Worm (Caenorhabditis elegans) whole organism, L4 larva: ENCODE results near the gene Y39A1A.10.

ENCODE experiments used
- D1046.2 ChIP-seq: fragments of 200-800 bp; sonication (Bioruptor generic); IDR thresholded peaks from 2 replicates; pipeline ENCODE4 v1.3.6; 2022; ENCODE audit warnings: missing genetic modification characterization, missing compliant biosample characterization
- F37D6.2 ChIP-seq: sonication (generic microtip); optimal IDR thresholded peaks from 2 replicates; lab custom pipeline; 2016; ENCODE audit warnings: mild to moderate bottlenecking, missing genetic modification characterization, missing compliant biosample characterization
- R02D3.7 ChIP-seq: fragments of 150-350 bp; sonication (generic microtip); optimal IDR thresholded peaks from 3 replicates; lab custom pipeline; 2014; ENCODE audit warnings: missing biosample characterization, missing genetic modification characterization
- T26A8.4 ChIP-seq: fragments of 200-800 bp; sonication (Bioruptor generic); IDR thresholded peaks from 2 replicates; pipeline ENCODE4 v1.3.6; 2022; ENCODE audit warnings: missing genetic modification characterization, missing compliant biosample characterization
- Y105C5A.15 ChIP-seq: fragments of 200-800 bp; sonication (Bioruptor generic); IDR thresholded peaks from 2 replicates; pipeline ENCODE4 v1.3.6; 2022; ENCODE audit warnings: missing genetic modification characterization, missing compliant biosample characterization
- Y48G9A.11 ChIP-seq: fragments of 200-800 bp; sonication (Bioruptor generic); IDR thresholded peaks from 2 replicates; pipeline ENCODE4 v1.3.6; 2022; ENCODE audit warnings: missing genetic modification reagents, missing genetic modification characterization, missing compliant biosample characterization
- Y75B8A.6 ChIP-seq: fragments of 200-800 bp; sonication (Bioruptor generic); IDR thresholded peaks from 2 replicates; pipeline ENCODE4 v1.3.6; 2022; ENCODE audit warnings: missing genetic modification reagents, missing genetic modification characterization, missing compliant biosample characterization
- ZK337.2 ChIP-seq: fragments of 200-800 bp; sonication (Bioruptor generic); IDR thresholded peaks from 2 replicates; pipeline ENCODE4 v1.3.6; 2022; ENCODE audit warnings: missing genetic modification reagents, missing genetic modification characterization, missing compliant biosample characterization
- aha-1 ChIP-seq: fragments of 150-350 bp; peaks from one replicate; lab custom pipeline; 2014; ENCODE audit warnings: missing biosample characterization, missing genetic modification characterization
- ama-1 ChIP-seq: fragments of 150-350 bp; optimal IDR thresholded peaks from 2 replicates; lab custom pipeline; 2014; ENCODE audit warnings: inconsistent platforms, mixed read lengths
- ceh-28 ChIP-seq: fragments of 150-350 bp; optimal IDR thresholded peaks from 2 replicates; lab custom pipeline; 2014; ENCODE audit warnings: missing biosample characterization, missing genetic modification reagents, missing genetic modification characterization
- ceh-32 ChIP-seq: sonication (generic microtip); optimal IDR thresholded peaks from 2 replicates; lab custom pipeline; 2016; ENCODE audit warnings: mild to moderate bottlenecking, missing genetic modification characterization, missing compliant biosample characterization; ENCODE audit not compliant: poor library complexity
- ceh-44 ChIP-seq: fragments of 200-800 bp; sonication (Bioruptor generic); IDR thresholded peaks from 2 replicates; pipeline ENCODE4 v1.3.6; 2022; ENCODE audit warnings: missing genetic modification reagents, missing genetic modification characterization, missing compliant biosample characterization
- cey-2 ChIP-seq: sonication (generic microtip); optimal IDR thresholded peaks from 3 replicates; lab custom pipeline; 2017; ENCODE audit warnings: missing genetic modification characterization, mild to moderate bottlenecking, missing compliant biosample characterization, antibody characterized with exemption, borderline replicate concordance; ENCODE audit not compliant: insufficient read depth
- ctbp-1 ChIP-seq: fragments of 200-800 bp; sonication (Bioruptor generic); IDR thresholded peaks from 2 replicates; pipeline ENCODE4 v1.3.6; 2022; ENCODE audit warnings: missing genetic modification reagents, missing genetic modification characterization, missing compliant biosample characterization
- daf-16 ChIP-seq, 3 experiments: sonication (generic microtip); optimal IDR thresholded peaks; 2 replicates each; lab custom pipeline; 2016 to 2017; ENCODE audit warnings: missing genetic modification characterization in 3 of 3, missing genetic modification reagents in 3 of 3, mild to moderate bottlenecking in 2 of 3, missing compliant biosample characterization in 2 of 3, missing biosample characterization in 1 of 3, moderate library complexity in 1 of 3
- dmd-6 ChIP-seq: fragments of 200-800 bp; sonication (Bioruptor generic); IDR thresholded peaks from 2 replicates; pipeline ENCODE4 v1.3.6; 2022; ENCODE audit warnings: missing genetic modification reagents, missing genetic modification characterization, missing compliant biosample characterization
- egl-27 ChIP-seq: sonication (generic microtip); optimal IDR thresholded peaks from 3 replicates; lab custom pipeline; 2017; ENCODE audit warnings: missing biosample characterization, missing genetic modification reagents, missing genetic modification characterization
- egl-43 ChIP-seq: fragments of 200-800 bp; sonication (Bioruptor generic); IDR thresholded peaks from 2 replicates; pipeline ENCODE4 v1.3.6; 2022; ENCODE audit warnings: missing genetic modification reagents, missing genetic modification characterization, missing compliant biosample characterization
- gei-8 ChIP-seq: fragments of 200-800 bp; sonication (Bioruptor generic); optimal IDR thresholded peaks from 2 replicates; lab custom pipeline; 2018; ENCODE audit warnings: mild to moderate bottlenecking, missing genetic modification characterization, missing compliant biosample characterization
- hif-1 ChIP-seq, 2 experiments: sonication (generic microtip); optimal IDR thresholded peaks; 2 replicates each; lab custom pipeline; 2016 to 2017; ENCODE audit warnings: missing compliant biosample characterization in 2 of 2, missing genetic modification characterization in 2 of 2, missing genetic modification reagents in 2 of 2, missing genotype in 2 of 2, mild to moderate bottlenecking in 1 of 2
- hlh-11 ChIP-seq: fragments of 200-800 bp; sonication (Bioruptor generic); optimal IDR thresholded peaks from 2 replicates; lab custom pipeline; 2018; ENCODE audit warnings: mild to moderate bottlenecking, missing genetic modification characterization, missing compliant biosample characterization
- hlh-30 ChIP-seq: sonication (generic microtip); optimal IDR thresholded peaks from 2 replicates; lab custom pipeline; 2017; ENCODE audit warnings: antibody characterized with exemption, mild to moderate bottlenecking, missing genetic modification characterization, missing compliant biosample characterization; ENCODE audit not compliant: insufficient read depth
- hmg-1.1 ChIP-seq: fragments of 200-800 bp; sonication (Bioruptor generic); IDR thresholded peaks from 2 replicates; pipeline ENCODE4 v1.3.6; 2022; ENCODE audit warnings: missing genetic modification reagents, missing genetic modification characterization, missing compliant biosample characterization
- lin-1 ChIP-seq: fragments of 200-800 bp; sonication (Bioruptor generic); IDR thresholded peaks from 2 replicates; pipeline ENCODE4 v1.3.6; 2022; ENCODE audit warnings: missing genetic modification reagents, missing genetic modification characterization, missing compliant biosample characterization
- lin-15B ChIP-seq: fragments of 150-350 bp; sonication (generic microtip); optimal IDR thresholded peaks from 3 replicates; lab custom pipeline; 2014; ENCODE audit warnings: missing biosample characterization, missing genetic modification characterization
- lin-39 ChIP-seq: fragments of 150-350 bp; optimal IDR thresholded peaks from 2 replicates; lab custom pipeline; 2014; ENCODE audit warnings: missing biosample characterization, missing genetic modification reagents, missing genetic modification characterization
- lsy-2 ChIP-seq, 2 experiments: fragments of 150-350 bp in 1 of 2; sonication (generic microtip) in 1 of 2; optimal IDR thresholded peaks; 2 replicates each; lab custom pipeline; 2014 to 2017; ENCODE audit warnings: missing biosample characterization in 2 of 2, missing genetic modification characterization in 2 of 2
- madf-5 ChIP-seq, 2 experiments: fragments of 200-800 bp; sonication (Bioruptor generic); IDR thresholded peaks; 2 replicates each; pipeline ENCODE4 v1.3.6; 2022; ENCODE audit warnings: missing compliant biosample characterization in 2 of 2, missing genetic modification characterization in 2 of 2
- mdl-1 ChIP-seq, 2 experiments: fragments of 150-350 bp in 1 of 2; sonication (generic microtip) in 1 of 2; optimal IDR thresholded peaks; 2 replicates each; lab custom pipeline; 2014 to 2017; ENCODE audit warnings: missing biosample characterization in 2 of 2, missing genetic modification characterization in 2 of 2
- mdt-29 ChIP-seq: fragments of 200-800 bp; sonication (Bioruptor generic); IDR thresholded peaks from 2 replicates; pipeline ENCODE4 v1.3.6; 2022; ENCODE audit warnings: missing genetic modification reagents, missing genetic modification characterization, missing compliant biosample characterization
- mep-1 ChIP-seq: fragments of 150-350 bp; sonication (generic microtip); optimal IDR thresholded peaks from 3 replicates; lab custom pipeline; 2014; ENCODE audit warnings: missing biosample characterization, missing genetic modification characterization
- mes-2 ChIP-seq: sonication (generic microtip); optimal IDR thresholded peaks from 2 replicates; lab custom pipeline; 2016; ENCODE audit warnings: missing genotype, mild to moderate bottlenecking, missing genetic modification characterization, missing compliant biosample characterization; ENCODE audit not compliant: poor library complexity, severe bottlenecking
- mxl-2 ChIP-seq: fragments of 200-800 bp; sonication (Bioruptor generic); conservative IDR thresholded peaks from 2 replicates; pipeline ENCODE4 v1.3.6; 2022; ENCODE audit warnings: missing genetic modification reagents, missing genetic modification characterization, missing compliant biosample characterization
- mxl-3 ChIP-seq: fragments of 200-800 bp; sonication (Bioruptor generic); optimal IDR thresholded peaks from 2 replicates; lab custom pipeline; 2018; ENCODE audit warnings: mild to moderate bottlenecking, missing genetic modification characterization, missing compliant biosample characterization
- nhr-11 ChIP-seq: fragments of 150-350 bp; optimal IDR thresholded peaks from 2 replicates; lab custom pipeline; 2014; ENCODE audit warnings: missing biosample characterization, missing genetic modification characterization
- nhr-237 ChIP-seq: sonication (generic microtip); optimal IDR thresholded peaks from 2 replicates; lab custom pipeline; 2017; ENCODE audit warnings: missing biosample characterization, missing genetic modification characterization
- nhr-6 ChIP-seq: fragments of 150-350 bp; optimal IDR thresholded peaks from 2 replicates; lab custom pipeline; 2014; ENCODE audit warnings: missing biosample characterization, missing genetic modification characterization
- nhr-77 ChIP-seq: fragments of 150-350 bp; optimal IDR thresholded peaks from 2 replicates; lab custom pipeline; 2014; ENCODE audit warnings: missing biosample characterization, missing genetic modification characterization
- php-3 ChIP-seq: fragments of 200-800 bp; sonication (Bioruptor generic); IDR thresholded peaks from 2 replicates; pipeline ENCODE4 v1.3.6; 2022; ENCODE audit warnings: missing genetic modification reagents, missing genetic modification characterization, missing compliant biosample characterization
- rbr-2 ChIP-seq: sonication (generic microtip); optimal IDR thresholded peaks from 2 replicates; lab custom pipeline; 2016; ENCODE audit warnings: missing genotype, missing genetic modification characterization, missing compliant biosample characterization
- set-16 ChIP-seq: fragments of 200-800 bp; sonication (Bioruptor generic); IDR thresholded peaks from 2 replicates; pipeline ENCODE4 v1.3.6; 2022; ENCODE audit warnings: missing genetic modification reagents, missing genetic modification characterization, missing compliant biosample characterization
- snpc-1.2 ChIP-seq: fragments of 200-800 bp; sonication (Bioruptor generic); IDR thresholded peaks from 2 replicates; pipeline ENCODE4 v1.3.6; 2022; ENCODE audit warnings: missing genetic modification reagents, missing genetic modification characterization, missing compliant biosample characterization
- snpc-4 ChIP-seq: fragments of 150-350 bp; optimal IDR thresholded peaks from 2 replicates; lab custom pipeline; 2014; ENCODE audit warnings: missing biosample characterization, missing genetic modification characterization
- spr-1 ChIP-seq: sonication (generic microtip); optimal IDR thresholded peaks from 2 replicates; lab custom pipeline; 2016; ENCODE audit warnings: mild to moderate bottlenecking, missing genetic modification characterization, missing compliant biosample characterization
- spr-3 ChIP-seq: fragments of 200-800 bp; sonication (Bioruptor generic); optimal IDR thresholded peaks from 2 replicates; lab custom pipeline; 2018; ENCODE audit warnings: mild to moderate bottlenecking, missing genetic modification characterization, missing compliant biosample characterization
- tra-1 ChIP-seq: fragments of 200-800 bp; sonication (Bioruptor generic); IDR thresholded peaks from 2 replicates; pipeline ENCODE4 v1.3.6; 2022; ENCODE audit warnings: missing genetic modification reagents, missing genetic modification characterization, missing compliant biosample characterization
- unc-62 ChIP-seq, 3 experiments: fragments of 150-350 bp in 1 of 3; sonication (generic microtip); optimal IDR thresholded peaks in 2 of 3; peaks in 1 of 3; 1 replicate in 1 of 3; 2 replicates in 2 of 3; lab custom pipeline; 2014 to 2017; ENCODE audit warnings: missing biosample characterization in 3 of 3, missing genetic modification characterization in 3 of 3, missing genetic modification reagents in 3 of 3, missing genotype in 1 of 3
- zfp-3 ChIP-seq: fragments of 200-800 bp; sonication (Bioruptor generic); conservative IDR thresholded peaks from 2 replicates; pipeline ENCODE4 v1.3.6; 2022; ENCODE audit warnings: missing genetic modification reagents, missing genetic modification characterization, missing compliant biosample characterization
- ztf-7 ChIP-seq: fragments of 150-350 bp; optimal IDR thresholded peaks from 2 replicates; lab custom pipeline; 2014; ENCODE audit warnings: missing biosample characterization, missing genetic modification characterization

Gene Y39A1A.10

DNA sequence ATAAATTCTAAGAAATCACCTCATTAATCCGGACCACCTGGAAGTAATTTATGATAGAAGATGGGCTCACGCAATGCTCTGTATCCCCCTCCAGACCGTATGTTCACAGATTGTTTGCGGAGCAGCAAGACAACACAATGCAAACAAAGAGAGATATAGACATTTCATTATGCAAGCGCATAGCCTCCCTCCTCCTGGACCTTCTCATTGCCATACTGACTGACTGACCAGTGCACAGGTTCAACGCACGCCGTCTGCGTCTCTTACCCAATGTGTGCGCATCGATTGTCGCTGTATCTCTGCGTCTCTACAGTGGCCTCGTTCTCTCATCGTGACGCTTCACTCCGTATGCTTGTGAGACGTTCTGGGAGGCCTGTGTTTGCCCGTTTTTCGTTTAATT, 19.1 kb downstream of the Y39A1A.10 start (continued):
- TF ChIP-seq spr-3 (no peak), egl-43 (no peak), zfp-3 (no peak), gei-8 (GFP tag; lab: Kevin White, UChicago) (no peak), T26A8.4 (GFP tag; lab: Robert Waterston, UW) (no peak), ceh-44 (no peak), F37D6.2 (no peak), rbr-2 (tag; lab: Kevin White, UChicago) (peak; percentile 17), mdl-1 (tag; optimal IDR thresholded peaks at IDR 0.05; lab: Kevin White, UChicago) (no peak), mes-2 (tag; lab: Kevin White, UChicago) (peak; percentile 70), ceh-32 (tag; lab: Kevin White, UChicago) (no peak), hif-1 (tag; optimal IDR thresholded peaks at IDR 0.05; lab: Kevin White, UChicago) (no peak), aha-1 (tag; lab: Kevin White, UChicago) (peak; percentile 84), Y75B8A.6 (no peak), cey-2 (no peak), php-3 (GFP tag; lab: Robert Waterston, UW) (no peak), madf-5 (GFP tag; IDR thresholded peaks at IDR 0.05; lab: Robert Waterston, UW) (no peak), daf-16 (GFP tag; optimal IDR thresholded peaks at IDR 0.05; lab: Kevin White, UChicago) (no peak), daf-16 (tag; optimal IDR thresholded peaks at IDR 0.05; lab: Kevin White, UChicago) (peak; percentile 18), unc-62 (GFP tag; optimal IDR thresholded peaks at IDR 0.05 in 1 of 2; lab: Kevin White, UChicago) (peak in 1 of 2 experiments; percentile 94), unc-62 (tag; optimal IDR thresholded peaks at IDR 0.05; lab: Kevin White, UChicago) (no peak), dmd-6 (GFP tag; lab: Robert Waterston, UW) (no peak), ceh-28 (tag; lab: Kevin White, UChicago) (peak; percentile 34), ztf-7 (tag; lab: Kevin White, UChicago) (no peak), mxl-2 (no peak), ama-1 (lab: Kevin White, UChicago) (no peak), snpc-4 (tag; lab: Kevin White, UChicago) (no peak), nhr-11 (tag; lab: Kevin White, UChicago) (no peak), mep-1 (peak; percentile 40), lin-15B (tag; lab: Kevin White, UChicago) (no peak), tra-1 (GFP tag; lab: Robert Waterston, UW) (no peak), lin-1 (no peak), mxl-3 (no peak), set-16 (GFP tag; lab: Robert Waterston, UW) (no peak), Y48G9A.11 (GFP tag; lab: Robert Waterston, UW) (no peak), nhr-6 (peak; percentile 24), nhr-77 (no peak), D1046.2 (no peak), snpc-1.2 (GFP tag; lab: Robert Waterston, UW) (0 out of 2 replicates have a peak, but pooled peaks have one; percentile 16), Y105C5A.15 (no peak), ZK337.2 (GFP tag; lab: Robert Waterston, UW) (no peak), hlh-11 (tag; lab: Kevin White, UChicago) (peak; percentile 59), hmg-1.1 (GFP tag; lab: Robert Waterston, UW) (peak; percentile 89), nhr-237 (no peak), hlh-30 (tag; lab: Kevin White, UChicago) (peak; percentile 68), R02D3.7 (tag; lab: Kevin White, UChicago) (no peak), spr-1 (no peak), mdt-29 (GFP tag; lab: Robert Waterston, UW) (no peak), lsy-2 (tag; optimal IDR thresholded peaks at IDR 0.05; lab: Kevin White, UChicago) (peak in 1 of 2 experiments; percentile 60), ctbp-1 (GFP tag; lab: Robert Waterston, UW) (no peak), egl-27 (tag; lab: Kevin White, UChicago) (no peak), lin-39 (no peak)
